Worm (Caenorhabditis elegans) whole organism, midembryonic: ENCODE data around the gene rbm-17.

ENCODE experiments used
- ref-1 ChIP-seq: fragments of 200-800 bp; sonication (Bioruptor generic); conservative IDR thresholded peaks from 2 replicates; pipeline ENCODE4 v1.3.6; 2022; ENCODE audit warnings: missing genetic modification reagents, missing genetic modification characterization, missing compliant biosample characterization
- ztf-29 ChIP-seq: fragments of 200-800 bp; sonication (Bioruptor generic); IDR thresholded peaks from 2 replicates; pipeline ENCODE4 v1.3.6; 2022; ENCODE audit warnings: missing genetic modification reagents, missing genetic modification characterization, missing compliant biosample characterization

- TF ChIP-seq ref-1 (GFP tag; lab: Robert Waterston, UW) (no peak), ztf-29 (GFP tag; lab: Robert Waterston, UW) (no peak)
Measured at ce11 chrIV:11659794-11660312, 21.7 kb downstream of the rbm-17 start, which contains the start of gene ZK792.1.
